Worm (Caenorhabditis elegans): ENCODE data around the gene K09E4.4.

ce11 chrII:14091182-14091581, 30.8 kb downstream of the K09E4.4 start:
- TF ChIP-seq him-1 (tag; optimal IDR thresholded peaks at IDR 0.05), result no peak
- TF ChIP-seq dao-5 (tag; optimal IDR thresholded peaks at IDR 0.05), result no peak
- no peak for TF ChIP-seq W03F9.2 (tag; optimal IDR thresholded peaks at IDR 0.05)
